Fruit fly (Drosophila melanogaster) whole organism, embryonic: ENCODE results near the gene CG13047.
A peak's percentile ranks its signal among the peaks of the same experiment; 100 is the strongest.

ENCODE experiments used
- Ada2b ChIP-seq: fragments of 200-800 bp; sonication (Bioruptor generic); IDR thresholded peaks from 2 replicates; pipeline ENCODE4 v1.3.6; 2022; ENCODE audit warnings: missing biosample characterization, missing genetic modification characterization
- Awh ChIP-seq: fragments of 200-800 bp; sonication (Bioruptor generic); IDR thresholded peaks from 2 replicates; pipeline ENCODE4, ENCODE4 v1.3.6; 2022; ENCODE audit warnings: missing biosample characterization, missing genetic modification characterization
- BEAF-32 ChIP-seq: fragments of 200-800 bp; sonication (Bioruptor generic); optimal IDR thresholded peaks from 3 replicates; lab custom pipeline; 2017; ENCODE audit warnings: missing biosample characterization, missing genetic modification characterization, mild to moderate bottlenecking, moderate library complexity, missing genetic modification reagents
- Bteb2 ChIP-seq: fragments of 200-800 bp; sonication (Bioruptor generic); optimal IDR thresholded peaks from 2 replicates; lab custom pipeline; 2016; ENCODE audit warnings: missing biosample characterization, missing genetic modification characterization
- CG10267 ChIP-seq: fragments of 200-800 bp; sonication (Bioruptor generic); optimal IDR thresholded peaks from 2 replicates; lab custom pipeline; 2018; ENCODE audit warnings: missing biosample characterization, mild to moderate bottlenecking, missing genetic modification characterization, moderate library complexity
- CG10654 ChIP-seq: fragments of 200-800 bp; sonication (Bioruptor generic); optimal IDR thresholded peaks from 2 replicates; lab custom pipeline; 2016; ENCODE audit warnings: missing biosample characterization, missing genetic modification characterization
- CG11247 ChIP-seq: fragments of 200-800 bp; sonication (Bioruptor generic); IDR thresholded peaks from 2 replicates; pipeline ENCODE4 v1.3.6; 2022; ENCODE audit warnings: missing biosample characterization, missing genetic modification characterization
- CG14860 ChIP-seq: fragments of 200-800 bp; sonication (Bioruptor generic); IDR thresholded peaks from 3 replicates; pipeline ENCODE4 v1.3.6; 2022; ENCODE audit warnings: missing biosample characterization, missing genetic modification characterization; ENCODE audit not compliant: partially characterized antibody
- CG14965 ChIP-seq: fragments of 200-800 bp; sonication (Bioruptor generic); optimal IDR thresholded peaks from 2 replicates; lab custom pipeline; 2016; ENCODE audit warnings: missing biosample characterization, missing genetic modification characterization, borderline replicate concordance
- CG15479 ChIP-seq: fragments of 200-800 bp; sonication (Bioruptor generic); optimal IDR thresholded peaks from 3 replicates; lab custom pipeline; 2019; ENCODE audit warnings: missing biosample characterization, mild to moderate bottlenecking, missing genetic modification characterization, moderate library complexity
- CG15696 ChIP-seq: fragments of 200-800 bp; sonication (Bioruptor generic); optimal IDR thresholded peaks from 2 replicates; lab custom pipeline; 2019; ENCODE audit warnings: missing biosample characterization, mild to moderate bottlenecking, missing genetic modification characterization, moderate library complexity
- CG18599 ChIP-seq: fragments of 200-800 bp; sonication (Bioruptor generic); optimal IDR thresholded peaks from 3 replicates; lab custom pipeline; 2017; ENCODE audit warnings: missing biosample characterization, missing genetic modification characterization, mild to moderate bottlenecking, moderate library complexity, missing genetic modification reagents
- CG2120 ChIP-seq: fragments of 200-800 bp; sonication (Bioruptor generic); optimal IDR thresholded peaks from 3 replicates; lab custom pipeline; 2016; ENCODE audit warnings: missing biosample characterization, missing genetic modification characterization
- CG2202 ChIP-seq: fragments of 200-800 bp; sonication (Bioruptor generic); optimal IDR thresholded peaks from 2 replicates; lab custom pipeline; 2018; ENCODE audit warnings: missing biosample characterization, mild to moderate bottlenecking, missing genetic modification characterization
- CG3163 ChIP-seq: fragments of 200-800 bp; sonication (Bioruptor generic); optimal IDR thresholded peaks from 3 replicates; lab custom pipeline; 2016; ENCODE audit warnings: missing biosample characterization, missing genetic modification characterization
- CG4820 ChIP-seq: fragments of 200-800 bp; sonication (Bioruptor generic); optimal IDR thresholded peaks from 3 replicates; lab custom pipeline; 2016; ENCODE audit warnings: missing biosample characterization, missing genetic modification characterization
- CG5180 ChIP-seq: fragments of 200-800 bp; sonication (Bioruptor generic); optimal IDR thresholded peaks from 3 replicates; lab custom pipeline; 2017; ENCODE audit warnings: missing biosample characterization, missing genetic modification characterization, mild to moderate bottlenecking, moderate library complexity, missing genetic modification reagents
- CG6175 ChIP-seq: fragments of 200-800 bp; sonication (Bioruptor generic); IDR thresholded peaks from 3 replicates; pipeline ENCODE4 v1.3.6; 2022; ENCODE audit warnings: missing biosample characterization, missing genetic modification characterization
- CG7271 ChIP-seq: fragments of 200-800 bp; sonication (Bioruptor generic); optimal IDR thresholded peaks from 2 replicates; lab custom pipeline; 2018; ENCODE audit warnings: missing biosample characterization, mild to moderate bottlenecking, missing genetic modification characterization, moderate library complexity
- CG7786 ChIP-seq: fragments of 200-800 bp; sonication (Bioruptor generic); optimal IDR thresholded peaks from 2 replicates; lab custom pipeline; 2016; ENCODE audit warnings: missing biosample characterization, missing genetic modification characterization
- CG9609 ChIP-seq: fragments of 200-800 bp; sonication (Bioruptor generic); optimal IDR thresholded peaks from 3 replicates; lab custom pipeline; 2016; ENCODE audit warnings: missing biosample characterization, missing genetic modification characterization
- Dek ChIP-seq: fragments of 200-800 bp; sonication (Bioruptor generic); optimal IDR thresholded peaks from 3 replicates; lab custom pipeline; 2019; ENCODE audit warnings: missing biosample characterization, mild to moderate bottlenecking, missing genetic modification characterization, moderate library complexity
- Ets97D ChIP-seq: fragments of 200-800 bp; sonication (Bioruptor generic); optimal IDR thresholded peaks from 3 replicates; lab custom pipeline; 2016; ENCODE audit warnings: missing biosample characterization, missing genetic modification characterization
- Gsc ChIP-seq: fragments of 200-800 bp; sonication (Bioruptor generic); IDR thresholded peaks from 2 replicates; pipeline ENCODE4 v1.3.6; 2022; ENCODE audit warnings: missing biosample characterization, missing genetic modification characterization
- Kr ChIP-seq: fragments of 200-800 bp; sonication (Bioruptor generic); optimal IDR thresholded peaks from 2 replicates; lab custom pipeline; 2017; ENCODE audit warnings: missing biosample characterization, mild to moderate bottlenecking, missing genetic modification characterization
- MTF-1 ChIP-seq: fragments of 200-800 bp; sonication (Bioruptor generic); optimal IDR thresholded peaks from 2 replicates; lab custom pipeline; 2018; ENCODE audit warnings: missing biosample characterization, mild to moderate bottlenecking, missing genetic modification characterization, borderline replicate concordance
- Med ChIP-seq: fragments of 200-800 bp; sonication (Bioruptor generic); peaks from one replicate; lab custom pipeline; 2016; ENCODE audit warnings: missing biosample characterization, missing genetic modification characterization, mild to moderate bottlenecking, inconsistent platforms, moderate library complexity
- Meics ChIP-seq: fragments of 200-800 bp; sonication (Bioruptor generic); optimal IDR thresholded peaks from 2 replicates; lab custom pipeline; 2017; ENCODE audit warnings: missing biosample characterization, mild to moderate bottlenecking, missing genetic modification characterization
- Mrtf ChIP-seq: fragments of 200-800 bp; sonication (Bioruptor generic); IDR thresholded peaks from 3 replicates; pipeline ENCODE4 v1.3.6; 2022; ENCODE audit warnings: missing biosample characterization, missing genetic modification characterization
- NFAT ChIP-seq: fragments of 200-800 bp; sonication (Bioruptor generic); IDR thresholded peaks from 2 replicates; pipeline ENCODE4 v1.3.6; 2022; ENCODE audit warnings: missing biosample characterization, missing genetic modification characterization
- NK7.1 ChIP-seq: fragments of 200-800 bp; sonication (Bioruptor generic); optimal IDR thresholded peaks from 3 replicates; lab custom pipeline; 2016; ENCODE audit warnings: missing biosample characterization, missing genetic modification characterization
- Neu2 ChIP-seq: fragments of 200-800 bp; sonication (Bioruptor generic); optimal IDR thresholded peaks from 3 replicates; lab custom pipeline; 2016; ENCODE audit warnings: missing biosample characterization, missing genetic modification characterization, borderline replicate concordance
- Optix ChIP-seq: fragments of 200-800 bp; sonication (Bioruptor generic); IDR thresholded peaks from 3 replicates; pipeline ENCODE4 v1.3.6; 2022; ENCODE audit warnings: missing biosample characterization, missing genetic modification characterization
- Sry-δ ChIP-seq: fragments of 200-800 bp; sonication (Bioruptor generic); optimal IDR thresholded peaks from 2 replicates; lab custom pipeline; 2016; ENCODE audit warnings: missing biosample characterization, missing genetic modification characterization
- btn ChIP-seq: fragments of 200-800 bp; sonication (Bioruptor generic); optimal IDR thresholded peaks from 2 replicates; lab custom pipeline; 2016; ENCODE audit warnings: missing biosample characterization, missing genetic modification characterization
- corto ChIP-seq: fragments of 200-800 bp; sonication (Bioruptor generic); optimal IDR thresholded peaks from 2 replicates; lab custom pipeline; 2016; ENCODE audit warnings: missing biosample characterization, mild to moderate bottlenecking, missing genetic modification characterization, moderate library complexity
- dimm ChIP-seq: fragments of 200-800 bp; sonication (Bioruptor generic); IDR thresholded peaks from 2 replicates; pipeline ENCODE4 v1.3.6; 2022; ENCODE audit warnings: missing biosample characterization, missing genetic modification characterization
- eyg ChIP-seq: fragments of 200-800 bp; sonication (Bioruptor generic); optimal IDR thresholded peaks from 3 replicates; lab custom pipeline; 2016; ENCODE audit warnings: missing biosample characterization, missing genetic modification characterization
- grn ChIP-seq: fragments of 200-800 bp; sonication (Bioruptor generic); optimal IDR thresholded peaks from 3 replicates; lab custom pipeline; 2017; ENCODE audit warnings: missing biosample characterization, missing genetic modification characterization
- h ChIP-seq: fragments of >200 bp; optimal IDR thresholded peaks from 2 replicates; lab custom pipeline; 2017
- row ChIP-seq: fragments of 200-800 bp; sonication (Bioruptor generic); IDR thresholded peaks from 3 replicates; pipeline ENCODE4 v1.3.6; 2022; ENCODE audit warnings: missing biosample characterization, missing genetic modification characterization
- sob ChIP-seq: fragments of 200-800 bp; sonication (Bioruptor generic); IDR thresholded peaks from 2 replicates; pipeline ENCODE4 v1.3.6; 2022; ENCODE audit warnings: missing biosample characterization, missing genetic modification characterization
- ssp ChIP-seq: fragments of 200-800 bp; sonication (Bioruptor generic); IDR thresholded peaks from 2 replicates; pipeline ENCODE4 v1.3.6; 2022; ENCODE audit warnings: missing biosample characterization, missing genetic modification characterization
- tap ChIP-seq: fragments of 200-800 bp; optimal IDR thresholded peaks from 3 replicates; lab custom pipeline; 2019; ENCODE audit warnings: missing biosample characterization, mild to moderate bottlenecking, missing genetic modification characterization, moderate library complexity
- toy ChIP-seq: fragments of 200-800 bp; sonication (Bioruptor generic); IDR thresholded peaks from 2 replicates; pipeline ENCODE4 v1.3.6; 2022; ENCODE audit warnings: missing biosample characterization, missing genetic modification characterization
- zen2 ChIP-seq: fragments of 200-800 bp; sonication (Bioruptor generic); IDR thresholded peaks from 3 replicates; pipeline ENCODE4 v1.3.6; 2022; ENCODE audit warnings: missing biosample characterization, missing genetic modification characterization; ENCODE audit not compliant: partially characterized antibody

Gene CG13047

dm6 chr3L:16327776-16328175 is 42.6 kb upstream of the CG13047 start, which contains the start of gene CG13038 (continued):
- TF ChIP-seq row (GFP tag; lab: Robert Waterston, UW) (no peak), CG2202 (tag; lab: Kevin White, UChicago) (no peak), Sry-δ (no peak), BEAF-32 (GFP tag; lab: Kevin White, UChicago) (no peak), CG4820 (GFP tag; lab: Kevin White, UChicago) (no peak), ssp (no peak), CG10654 (GFP tag; lab: Kevin White, UChicago) (no peak), CG9609 (GFP tag; lab: Kevin White, UChicago) (no peak), Gsc (GFP tag; lab: Robert Waterston, UW) (no peak), MTF-1 (GFP tag; lab: Kevin White, UChicago) (no peak), Meics (GFP tag; lab: Kevin White, UChicago) (no peak), CG15479 (GFP tag; lab: Kevin White, UChicago) (no peak), CG14965 (GFP tag; lab: Kevin White, UChicago) (no peak), Dek (no peak), grn (GFP tag; lab: Kevin White, UChicago) (no peak), toy (GFP tag; lab: Robert Waterston, UW) (no peak), sob (GFP tag; lab: Robert Waterston, UW) (no peak), CG2120 (no peak), CG15696 (tag; lab: Kevin White, UChicago) (no peak), CG3163 (GFP tag; lab: Kevin White, UChicago) (no peak), Awh (no peak), CG18599 (GFP tag; lab: Kevin White, UChicago) (no peak), corto (GFP tag; lab: Kevin White, UChicago) (no peak), NFAT (GFP tag; lab: Robert Waterston, UW) (peak; percentile 39; the same call in 1 of the 2 replicates), CG6175 (GFP tag; lab: Robert Waterston, UW) (0 out of 3 replicates have a peak, but pooled peaks have one; percentile 23), CG11247 (GFP tag; lab: Robert Waterston, UW) (no peak), Optix (GFP tag; lab: Robert Waterston, UW) (no peak), btn (GFP tag; lab: Kevin White, UChicago) (no peak), zen2 (GFP tag; lab: Robert Waterston, UW) (no peak), tap (tag; lab: Kevin White, UChicago) (no peak), Bteb2 (no peak), CG7271 (tag; lab: Kevin White, UChicago) (no peak), CG5180 (no peak), Med (GFP tag; lab: Kevin White, UChicago) (peak; percentile 34), h (lab: Kevin White, UChicago) (no peak)

DNA sequence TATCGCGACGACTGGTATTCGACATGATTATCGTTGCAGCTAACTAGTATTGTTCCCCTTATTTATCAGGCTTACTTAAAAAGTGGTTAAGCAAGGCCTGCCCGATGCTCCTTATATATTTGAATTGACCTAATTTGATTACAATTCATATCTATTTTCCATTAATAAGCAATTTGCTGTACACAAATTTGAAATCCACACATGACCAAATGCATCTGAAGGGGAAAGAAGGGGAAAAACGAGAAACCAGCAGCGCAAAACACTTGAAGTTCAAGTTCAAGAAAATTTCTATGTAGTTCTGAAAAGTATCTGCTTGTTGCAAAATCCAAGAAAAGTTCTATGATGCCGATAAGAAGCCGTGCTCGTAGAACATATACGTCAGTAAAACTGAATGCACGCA is 41.5 kb upstream of the CG13047 start, which contains the start of the genes CG13040 and CG13039:
CG13040 (minus strand) TSS at position 101 of the 400 bp plus-strand sequence.
CG13039 (minus strand) TSS at position 106 of the 400 bp plus-strand sequence.
- TF ChIP-seq CG10267 = no peak
- TF ChIP-seq dimm (GFP tag; lab: Robert Waterston, UW) = no peak
- TF ChIP-seq NK7.1 (GFP tag; lab: Kevin White, UChicago) = no peak
- no peak for TF ChIP-seq Kr
- TF ChIP-seq Ada2b = no peak
- TF ChIP-seq Mrtf (GFP tag; lab: Robert Waterston, UW) = no peak
- TF ChIP-seq Neu2 (GFP tag; lab: Kevin White, UChicago) = no peak
- TF ChIP-seq CG7786 (GFP tag; lab: Kevin White, UChicago) = no peak
- TF ChIP-seq Ets97D (GFP tag; lab: Kevin White, UChicago) = no peak
- TF ChIP-seq eyg (GFP tag; lab: Kevin White, UChicago) = no peak
- TF ChIP-seq CG14860 (GFP tag; lab: Robert Waterston, UW) = no peak
- TF ChIP-seq, all 482 proteins: peak for 0
